Worm (Caenorhabditis elegans) whole organism, L3 larva: ENCODE data around the gene sulp-2.
A peak's percentile ranks its signal among the peaks of the same experiment; 100 is the strongest.

ENCODE experiments used
- aly-2 ChIP-seq: fragments of 150-350 bp; optimal IDR thresholded peaks from 2 replicates; lab custom pipeline; 2014; ENCODE audit warnings: missing biosample characterization, missing genetic modification characterization
- ama-1 ChIP-seq: fragments of 150-350 bp; optimal IDR thresholded peaks from 2 replicates; lab custom pipeline; 2018
- ceh-16 ChIP-seq: sonication (generic microtip); optimal IDR thresholded peaks from 2 replicates; lab custom pipeline; 2017; ENCODE audit warnings: missing biosample characterization, missing genetic modification characterization
- ceh-28 ChIP-seq: fragments of 150-350 bp; optimal IDR thresholded peaks from 2 replicates; lab custom pipeline; 2014; ENCODE audit warnings: missing biosample characterization, missing genetic modification reagents, missing genetic modification characterization
- ceh-82 ChIP-seq: fragments of 150-350 bp; optimal IDR thresholded peaks from 2 replicates; lab custom pipeline; 2014; ENCODE audit warnings: missing biosample characterization, missing genetic modification characterization
- ceh-9 ChIP-seq: sonication (generic microtip); optimal IDR thresholded peaks from 2 replicates; lab custom pipeline; 2018; ENCODE audit warnings: missing biosample characterization, missing genetic modification characterization
- egl-5 ChIP-seq: fragments of 150-350 bp; optimal IDR thresholded peaks from 2 replicates; lab custom pipeline; 2017; ENCODE audit warnings: missing biosample characterization, missing genetic modification reagents, missing genetic modification characterization, inconsistent platforms
- elt-2 ChIP-seq: sonication (generic microtip); optimal IDR thresholded peaks from 2 replicates; lab custom pipeline; 2016; ENCODE audit warnings: missing genetic modification reagents, mild to moderate bottlenecking, missing genetic modification characterization, missing compliant biosample characterization
- elt-3 ChIP-seq, 3 experiments: fragments of 150-350 bp in 1 of 3; sonication (generic microtip) in 2 of 3; optimal IDR thresholded peaks; 2 replicates in 2 of 3; 4 replicates in 1 of 3; lab custom pipeline; 2014 to 2017; ENCODE audit warnings: missing biosample characterization in 3 of 3, missing genetic modification characterization in 3 of 3
- fkh-10 ChIP-seq: sonication (generic microtip); optimal IDR thresholded peaks from 2 replicates; lab custom pipeline; 2017; ENCODE audit warnings: missing biosample characterization, missing genetic modification reagents, missing genetic modification characterization
- fkh-2 ChIP-seq: fragments of 150-350 bp; optimal IDR thresholded peaks from 2 replicates; lab custom pipeline; 2014; ENCODE audit warnings: missing biosample characterization, missing genetic modification reagents, missing genetic modification characterization
- fos-1 ChIP-seq: fragments of 150-350 bp; optimal IDR thresholded peaks from 2 replicates; lab custom pipeline; 2014; ENCODE audit warnings: missing biosample characterization, missing genetic modification characterization
- hmg-11 ChIP-seq: sonication (generic microtip); optimal IDR thresholded peaks from 2 replicates; lab custom pipeline; 2016; ENCODE audit warnings: missing genetic modification characterization, missing compliant biosample characterization
- jun-1 ChIP-seq: fragments of 150-350 bp; optimal IDR thresholded peaks from 2 replicates; lab custom pipeline; 2014; ENCODE audit warnings: missing biosample characterization, missing genetic modification reagents, missing genetic modification characterization
- lin-15B ChIP-seq: fragments of 150-350 bp; optimal IDR thresholded peaks from 2 replicates; lab custom pipeline; 2014; ENCODE audit warnings: missing biosample characterization, missing genetic modification characterization
- lin-39 ChIP-seq: fragments of 150-350 bp; optimal IDR thresholded peaks from 2 replicates; lab custom pipeline; 2018; ENCODE audit warnings: missing biosample characterization, missing genetic modification reagents, missing genetic modification characterization
- lsy-12 ChIP-seq: sonication (generic microtip); optimal IDR thresholded peaks from 2 replicates; lab custom pipeline; 2016; ENCODE audit warnings: mild to moderate bottlenecking, missing genetic modification characterization, missing compliant biosample characterization
- nfya-1 ChIP-seq: sonication (generic microtip); optimal IDR thresholded peaks from 2 replicates; lab custom pipeline; 2017; ENCODE audit warnings: missing genetic modification characterization, mild to moderate bottlenecking, missing compliant biosample characterization, antibody characterized with exemption, moderate library complexity; ENCODE audit not compliant: insufficient read depth
- nhr-12 ChIP-seq: fragments of 150-350 bp; optimal IDR thresholded peaks from 2 replicates; lab custom pipeline; 2014; ENCODE audit warnings: missing biosample characterization, missing genetic modification characterization
- nhr-23 ChIP-seq: fragments of 150-350 bp; optimal IDR thresholded peaks from 2 replicates; lab custom pipeline; 2014; ENCODE audit warnings: missing biosample characterization, missing genetic modification reagents, missing genetic modification characterization
- nhr-237 ChIP-seq: fragments of 150-350 bp; optimal IDR thresholded peaks from 2 replicates; lab custom pipeline; 2014; ENCODE audit warnings: missing biosample characterization, missing genetic modification characterization
- nhr-25 ChIP-seq: sonication (generic microtip); optimal IDR thresholded peaks from 2 replicates; lab custom pipeline; 2017; ENCODE audit warnings: missing biosample characterization, missing genetic modification characterization
- nhr-43 ChIP-seq: sonication (generic microtip); optimal IDR thresholded peaks from 2 replicates; lab custom pipeline; 2016; ENCODE audit warnings: mild to moderate bottlenecking, missing genetic modification characterization, missing compliant biosample characterization; ENCODE audit not compliant: poor library complexity, severe bottlenecking
- pha-4 ChIP-seq: fragments of 150-350 bp; optimal IDR thresholded peaks from 2 replicates; lab custom pipeline; 2014; ENCODE audit warnings: missing biosample characterization, missing genetic modification reagents, missing genetic modification characterization
- pqm-1 ChIP-seq: fragments of 150-350 bp; optimal IDR thresholded peaks from 2 replicates; lab custom pipeline; 2017; ENCODE audit warnings: missing biosample characterization, missing genetic modification characterization, inconsistent platforms
- sea-2 ChIP-seq: fragments of 150-350 bp; sonication (generic microtip); optimal IDR thresholded peaks from 4 replicates; lab custom pipeline; 2014; ENCODE audit warnings: missing biosample characterization, missing genetic modification reagents, missing genetic modification characterization
- skn-1 ChIP-seq: fragments of 150-350 bp; optimal IDR thresholded peaks from 2 replicates; lab custom pipeline; 2014; ENCODE audit warnings: missing biosample characterization, missing genetic modification characterization
- snpc-4 ChIP-seq: fragments of 150-350 bp; optimal IDR thresholded peaks from 2 replicates; lab custom pipeline; 2014; ENCODE audit warnings: missing biosample characterization, missing genetic modification characterization
- tbx-2 ChIP-seq: sonication (generic microtip); optimal IDR thresholded peaks from 2 replicates; lab custom pipeline; 2016; ENCODE audit warnings: mild to moderate bottlenecking, missing genetic modification characterization, missing compliant biosample characterization
- unc-62 ChIP-seq: fragments of 150-350 bp; sonication (generic microtip); optimal IDR thresholded peaks from 4 replicates; lab custom pipeline; 2014; ENCODE audit warnings: missing biosample characterization, missing genetic modification reagents, missing genetic modification characterization
- zag-1 ChIP-seq: fragments of 150-350 bp; optimal IDR thresholded peaks from 2 replicates; lab custom pipeline; 2014; ENCODE audit warnings: missing biosample characterization, missing genetic modification characterization

sulp-2 gene

DNA sequence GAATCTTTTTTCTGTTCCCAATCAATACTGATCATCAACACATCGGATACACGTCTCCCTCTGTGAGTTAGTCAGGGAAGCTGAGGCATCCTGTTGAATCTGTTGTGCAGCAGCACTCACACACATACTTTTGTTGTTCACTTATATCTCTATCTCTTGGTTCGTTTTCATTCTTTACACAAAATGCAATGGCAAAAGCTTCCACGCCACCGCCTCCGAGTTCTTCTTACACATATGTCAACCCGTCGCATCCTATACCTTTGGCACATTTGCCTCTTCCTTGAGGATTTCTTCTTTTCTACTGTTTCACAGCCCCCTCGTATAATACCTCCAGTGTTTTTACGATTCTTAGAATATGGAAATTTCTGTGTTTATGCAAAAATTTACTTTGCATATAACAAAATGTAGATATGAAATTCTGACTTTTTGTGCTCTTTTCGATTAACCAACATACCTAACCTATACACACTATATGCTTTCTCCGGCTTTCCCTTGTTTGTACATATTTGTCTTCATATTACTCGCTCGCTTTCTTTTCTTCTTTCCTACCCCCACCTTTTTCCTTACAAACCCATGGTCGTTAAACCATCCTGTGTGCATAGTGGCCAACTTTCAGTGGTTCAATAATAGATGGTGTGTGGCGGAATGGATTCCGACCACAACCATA is 6.5 kb downstream of the sulp-2 start, which contains the start of gene unc-97:
TSS of gene unc-97 (plus strand) at position 617 of the 667 bp plus-strand sequence.
- TF ChIP-seq nhr-25 (tag; lab: Kevin White, UChicago) (no peak), pha-4 (tag; lab: Kevin White, UChicago) (peak; percentile 2)

DNA sequence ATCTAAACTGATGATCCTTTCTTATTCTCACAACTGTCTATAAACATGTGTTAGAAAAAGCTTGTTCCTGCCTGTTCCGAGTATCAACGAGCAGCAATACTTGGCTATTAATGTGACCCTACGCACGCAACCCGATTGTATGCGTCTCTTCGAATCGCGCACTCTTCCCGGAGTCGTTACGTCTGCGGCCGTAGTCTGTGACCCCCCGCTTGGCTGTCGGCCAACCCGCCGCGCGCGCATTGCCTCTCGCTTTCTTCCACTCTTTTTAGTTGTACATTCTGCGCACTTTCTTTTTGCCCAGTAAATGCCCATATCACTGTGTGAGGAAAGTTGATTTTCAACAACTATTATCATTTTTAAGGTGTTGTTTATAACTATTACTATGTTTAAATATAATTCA is 7.3 kb downstream of the sulp-2 start:
- TF ChIP-seq lin-39 (tag; lab: Kevin White, UChicago): peak; percentile 81
- peak; percentile 31 for TF ChIP-seq pha-4 (tag; lab: Kevin White, UChicago)
- TF ChIP-seq nfya-1 (tag; lab: Kevin White, UChicago): peak; percentile 48
- TF ChIP-seq snpc-4 (tag; lab: Kevin White, UChicago): no peak
- TF ChIP-seq nhr-23 (tag; lab: Kevin White, UChicago): peak; percentile 57
- TF ChIP-seq lin-15B (tag; lab: Kevin White, UChicago): peak; percentile 5
- peak; percentile 86 for TF ChIP-seq hmg-11 (tag; lab: Kevin White, UChicago)
- no peak for TF ChIP-seq tbx-2 (tag; lab: Kevin White, UChicago)
- TF ChIP-seq egl-5 (tag; lab: Kevin White, UChicago): peak; percentile 82

DNA sequence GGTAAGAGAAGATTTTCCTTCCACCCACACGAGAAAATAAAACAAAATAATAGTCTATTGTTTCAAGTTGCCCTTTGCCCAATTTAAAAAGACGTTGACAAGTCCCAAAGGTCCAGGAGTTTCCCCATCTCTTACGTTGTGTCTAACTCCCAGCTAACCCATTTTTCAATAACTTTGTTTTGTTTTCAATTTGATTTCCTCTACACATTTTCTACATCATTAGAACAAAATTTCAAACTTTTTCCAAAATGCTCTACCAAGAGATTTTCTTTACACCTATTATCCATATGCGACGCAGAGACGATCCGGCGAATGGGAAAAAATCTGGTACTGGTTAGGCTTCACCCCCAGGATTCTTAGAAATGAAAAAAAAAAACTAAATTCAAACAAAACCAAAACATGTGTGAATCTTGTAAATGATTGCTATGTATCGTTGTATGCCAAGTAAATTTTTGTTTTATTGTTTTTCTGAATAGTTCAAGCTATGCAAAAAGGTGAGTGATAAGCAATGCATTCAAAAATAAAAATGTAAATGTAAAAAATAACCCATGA is 19.3 kb downstream of the sulp-2 start:
- no peak for TF ChIP-seq nhr-43
- no peak for TF ChIP-seq fkh-10 (GFP tag; lab: Kevin White, UChicago)
- TF ChIP-seq fkh-2 (tag; lab: Kevin White, UChicago): no peak
- no peak for TF ChIP-seq ceh-82
- no peak for TF ChIP-seq nhr-12
- TF ChIP-seq nfya-1 (tag; lab: Kevin White, UChicago): no peak
- no peak for TF ChIP-seq elt-2 (tag; lab: Kevin White, UChicago)
- no peak for TF ChIP-seq zag-1 (tag; lab: Kevin White, UChicago)
- no peak for TF ChIP-seq elt-3 (tag; optimal IDR thresholded peaks at IDR 0.05; lab: Kevin White, UChicago)

DNA sequence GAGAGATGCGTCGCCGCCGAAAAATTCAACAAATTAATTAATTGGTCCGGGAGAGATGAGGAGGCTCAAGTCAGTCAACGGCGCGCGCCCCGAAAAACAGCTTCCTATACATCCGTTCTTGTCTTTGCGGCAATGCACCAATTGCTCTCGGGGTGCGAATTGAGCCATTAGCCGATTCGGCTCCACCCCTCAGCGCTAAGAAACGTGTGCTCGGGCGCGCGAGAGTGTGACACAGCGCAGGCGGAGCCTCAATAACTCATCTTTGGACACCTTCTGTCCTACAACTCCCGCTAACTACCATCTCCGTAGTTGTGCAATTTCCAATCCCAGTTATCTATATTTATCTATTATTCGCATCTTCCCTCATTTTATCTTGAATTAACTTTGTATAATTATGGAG is 26.5 kb downstream of the sulp-2 start:
- no peak for TF ChIP-seq hmg-11 (tag; lab: Kevin White, UChicago)
- no peak for TF ChIP-seq lin-15B (tag; lab: Kevin White, UChicago)
- TF ChIP-seq aly-2: no peak
- TF ChIP-seq nhr-237 (tag; lab: Kevin White, UChicago): no peak
- TF ChIP-seq, all 47 proteins: peak for 0

DNA sequence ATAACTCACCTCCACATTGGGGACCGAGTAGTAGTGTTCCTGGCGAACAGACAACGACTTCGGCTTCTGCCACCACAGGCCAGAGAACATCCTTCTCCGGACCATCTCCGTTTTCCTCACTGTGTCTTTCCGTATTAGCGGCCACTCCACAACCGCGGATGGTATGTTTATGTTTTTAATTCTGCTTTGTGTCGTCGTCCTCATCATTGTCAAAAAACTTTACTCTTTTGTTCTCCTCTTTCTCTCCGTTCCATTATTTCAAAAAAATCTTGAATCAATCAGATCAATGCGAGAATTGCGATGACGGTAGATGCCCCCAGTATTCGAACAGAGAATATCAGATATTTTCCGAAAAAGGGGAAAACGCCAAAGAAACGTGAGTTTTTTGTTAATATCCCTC is 31.7 kb downstream of the sulp-2 start, which contains the start of gene mec-2:
TSS of gene mec-2 (plus strand) at position 301 of the 400 bp plus-strand sequence.
- TF ChIP-seq ceh-16 (tag; lab: Kevin White, UChicago) (no peak), nhr-25 (tag; lab: Kevin White, UChicago) (no peak), aly-2 (no peak), unc-62 (GFP tag; lab: Kevin White, UChicago) (no peak), lsy-12 (no peak), elt-3 (tag; optimal IDR thresholded peaks at IDR 0.05; lab: Kevin White, UChicago) (no peak), ceh-28 (tag; lab: Kevin White, UChicago) (no peak), skn-1 (tag; lab: Kevin White, UChicago) (no peak), jun-1 (tag; lab: Kevin White, UChicago) (no peak), ama-1 (lab: Kevin White, UChicago) (no peak), nhr-43 (no peak), pqm-1 (tag; lab: Kevin White, UChicago) (no peak), fos-1 (tag; lab: Kevin White, UChicago) (no peak), egl-5 (tag; lab: Kevin White, UChicago) (no peak), fkh-2 (tag; lab: Kevin White, UChicago) (no peak), snpc-4 (tag; lab: Kevin White, UChicago) (no peak), sea-2 (GFP tag; lab: Kevin White, UChicago) (no peak), nhr-12 (no peak), ceh-9 (no peak), nfya-1 (tag; lab: Kevin White, UChicago) (no peak)
